Worm (Caenorhabditis elegans) whole organism, L4/young adult: ENCODE measurements around the gene T10G3.8.

Experiments used
- W03F9.2 ChIP-seq: fragments of 150-350 bp; optimal IDR thresholded peaks from 2 replicates; lab custom pipeline; 2014; ENCODE audit warnings: missing biosample characterization, missing genetic modification characterization
- dao-5 ChIP-seq: sonication (generic microtip); optimal IDR thresholded peaks from 2 replicates; lab custom pipeline; 2016; ENCODE audit warnings: missing genotype, missing genetic modification characterization, moderate library complexity, missing compliant biosample characterization
- him-1 ChIP-seq: sonication (generic microtip); optimal IDR thresholded peaks from 2 replicates; lab custom pipeline; 2016; ENCODE audit warnings: missing genotype, missing genetic modification reagents, missing genetic modification characterization, missing compliant biosample characterization

Gene T10G3.8

DNA sequence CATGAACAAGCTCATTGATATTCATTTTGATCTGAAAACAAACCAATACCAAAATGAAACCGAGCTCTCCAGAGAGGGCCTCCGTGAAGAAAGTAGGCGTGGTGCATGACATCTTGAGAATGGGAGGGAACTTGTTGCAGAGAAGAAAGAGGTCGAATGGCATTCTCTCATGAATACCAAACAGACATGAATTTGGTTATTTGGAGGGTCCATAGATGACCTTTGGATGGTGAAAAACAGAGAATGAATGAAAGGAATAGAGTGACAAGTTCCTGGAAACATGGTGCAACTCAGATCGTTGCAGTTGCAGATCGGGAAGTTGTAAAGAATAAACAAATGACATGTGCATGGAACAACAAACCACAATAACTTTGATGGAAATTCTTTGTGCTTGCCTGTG is at the start of gene T10G3.8:
TSS of gene T10G3.8 (minus strand) at position 101 of the 400 bp plus-strand sequence.
- TF ChIP-seq him-1 (tag; lab: Kevin White, UChicago) (no peak), W03F9.2 (tag; lab: Kevin White, UChicago) (no peak), dao-5 (tag; lab: Kevin White, UChicago) (no peak)

DNA sequence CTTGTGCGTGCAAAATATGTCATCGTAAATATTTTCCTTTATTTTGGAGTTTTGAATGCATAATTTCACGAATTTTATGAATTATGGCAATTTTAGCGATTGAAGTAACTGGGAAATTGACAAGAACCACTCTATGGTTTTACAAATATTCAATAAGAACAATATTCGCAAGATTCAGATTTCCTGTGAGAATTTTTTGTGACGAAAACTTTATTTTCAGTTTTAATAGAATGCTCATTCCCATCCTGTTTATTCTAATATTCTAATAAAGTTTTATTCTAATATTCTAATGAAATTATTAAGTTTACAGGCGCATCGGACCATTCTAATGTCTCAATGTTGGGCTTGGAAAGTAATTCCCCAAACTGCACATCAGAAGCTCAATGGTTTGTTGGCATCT is 46.9 kb upstream of the T10G3.8 start, which contains the start of gene R11G10.3:
TSS of gene R11G10.3 (plus strand) at position 301 of the 400 bp plus-strand sequence.
- TF ChIP-seq W03F9.2 (tag; lab: Kevin White, UChicago): no peak
- TF ChIP-seq him-1 (tag; lab: Kevin White, UChicago): no peak
- TF ChIP-seq dao-5 (tag; lab: Kevin White, UChicago): no peak

DNA sequence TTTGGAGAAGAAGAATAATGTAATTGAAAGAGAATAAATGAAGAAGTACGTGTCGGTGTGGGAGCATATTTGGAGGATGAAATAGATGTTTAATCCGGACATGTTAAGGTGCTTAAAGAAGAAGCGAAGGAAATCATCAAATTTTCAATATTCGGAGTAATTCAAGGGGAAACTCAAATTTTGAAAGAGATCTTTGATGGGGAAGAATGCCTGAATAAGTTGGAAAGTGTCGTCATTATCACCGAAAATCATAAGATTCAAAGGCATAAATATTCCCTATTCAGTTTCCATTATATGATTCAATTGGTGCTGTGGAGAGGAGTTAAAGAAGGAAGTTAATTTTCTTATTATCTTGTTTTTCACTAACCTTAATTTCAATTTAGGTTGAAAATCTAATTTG is 38.9 kb upstream of the T10G3.8 start, which contains the start of gene semi-1:
TSS of gene semi-1 (minus strand) at position 101 of the 400 bp plus-strand sequence.
- TF ChIP-seq him-1 (tag; lab: Kevin White, UChicago): no peak
- no peak for TF ChIP-seq W03F9.2 (tag; lab: Kevin White, UChicago)
- no peak for TF ChIP-seq dao-5 (tag; lab: Kevin White, UChicago)

DNA sequence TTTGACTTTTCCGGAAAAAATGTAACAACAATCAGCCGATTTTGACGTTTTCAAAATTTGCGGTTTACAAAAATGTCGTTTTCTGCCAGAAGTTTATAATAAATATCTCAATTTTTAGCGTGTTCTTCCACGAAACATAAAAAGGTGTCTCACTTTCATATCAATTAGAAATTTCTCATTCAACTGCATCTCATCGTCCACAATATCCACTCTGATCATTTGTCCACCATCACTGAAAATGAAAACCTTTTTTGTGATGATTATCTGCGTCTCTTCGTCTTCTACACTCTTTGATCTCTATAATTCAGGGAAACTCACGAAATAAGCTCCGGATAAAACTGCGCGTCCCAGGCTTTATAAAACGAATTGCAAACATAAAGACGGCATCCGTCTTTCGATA is 36.3 kb upstream of the T10G3.8 start:
- TF ChIP-seq W03F9.2 (tag; lab: Kevin White, UChicago): no peak

DNA sequence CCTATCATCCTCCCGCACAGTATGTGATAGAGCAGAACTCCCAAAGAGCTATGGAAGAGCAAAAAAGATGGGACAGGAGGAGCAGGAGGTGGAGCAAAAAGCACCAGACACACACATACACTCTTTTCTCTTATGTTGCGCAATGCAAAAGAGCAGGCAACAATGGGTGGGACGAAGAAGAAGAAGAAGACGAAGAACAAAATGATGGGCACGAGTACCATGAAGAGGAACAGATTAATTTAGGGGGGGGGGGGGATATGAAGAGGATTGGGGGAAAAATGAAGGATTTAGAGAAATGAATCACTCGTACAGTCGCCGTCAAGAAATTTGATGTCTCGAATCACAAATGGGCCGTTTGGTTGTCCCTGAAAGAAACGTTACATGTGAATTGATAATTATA is 35.4 kb upstream of the T10G3.8 start, which contains the start of gene avr-15:
TSS of gene avr-15 (minus strand) at position 101 of the 400 bp plus-strand sequence.
- TF ChIP-seq dao-5 (tag; lab: Kevin White, UChicago) (no peak), W03F9.2 (tag; lab: Kevin White, UChicago) (no peak), him-1 (tag; lab: Kevin White, UChicago) (no peak)

DNA sequence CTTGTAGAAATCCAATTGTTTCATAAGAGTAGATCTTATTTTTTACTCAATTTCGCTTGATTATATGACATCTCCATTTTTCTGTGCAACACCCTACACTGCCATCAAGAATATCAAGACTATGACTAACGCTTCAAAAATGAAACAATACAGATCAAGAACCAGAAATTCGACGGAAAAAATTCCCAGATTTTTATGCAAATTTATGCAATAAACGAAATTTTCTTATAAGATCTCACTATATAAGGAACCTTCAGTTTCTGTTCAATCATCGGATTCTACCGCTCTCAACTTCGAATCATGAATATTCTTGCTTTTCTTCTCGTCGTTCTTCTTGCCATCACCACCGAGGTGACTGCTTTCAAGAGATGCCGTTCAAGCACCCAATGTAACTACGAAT is 30.1 kb upstream of the T10G3.8 start, which contains the start of gene R11G10.4:
TSS of gene R11G10.4 (plus strand) at position 301 of the 400 bp plus-strand sequence.
- TF ChIP-seq W03F9.2 (tag; lab: Kevin White, UChicago) (no peak), him-1 (tag; lab: Kevin White, UChicago) (no peak), dao-5 (tag; lab: Kevin White, UChicago) (no peak)

DNA sequence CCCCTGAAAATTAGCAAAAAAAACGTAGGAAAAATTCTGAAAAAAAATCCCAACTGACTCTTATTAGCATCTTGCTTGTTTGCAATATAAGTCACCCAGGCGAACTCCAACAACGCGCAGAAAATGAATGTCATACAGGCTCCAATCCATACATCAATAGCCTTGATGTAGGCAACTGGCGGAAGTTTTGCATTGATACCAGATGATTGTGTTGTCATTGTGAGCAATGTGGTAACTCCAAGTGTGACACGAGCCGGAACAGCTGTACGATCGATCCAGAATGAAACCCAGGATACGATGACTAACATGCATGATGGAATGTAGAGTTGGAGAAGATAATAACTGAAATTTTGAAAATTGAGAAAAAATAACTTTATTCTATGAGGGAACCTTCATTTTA is 23.0 kb upstream of the T10G3.8 start:
- TF ChIP-seq him-1 (tag; lab: Kevin White, UChicago) (no peak), W03F9.2 (tag; lab: Kevin White, UChicago) (no peak), dao-5 (tag; lab: Kevin White, UChicago) (no peak)

DNA sequence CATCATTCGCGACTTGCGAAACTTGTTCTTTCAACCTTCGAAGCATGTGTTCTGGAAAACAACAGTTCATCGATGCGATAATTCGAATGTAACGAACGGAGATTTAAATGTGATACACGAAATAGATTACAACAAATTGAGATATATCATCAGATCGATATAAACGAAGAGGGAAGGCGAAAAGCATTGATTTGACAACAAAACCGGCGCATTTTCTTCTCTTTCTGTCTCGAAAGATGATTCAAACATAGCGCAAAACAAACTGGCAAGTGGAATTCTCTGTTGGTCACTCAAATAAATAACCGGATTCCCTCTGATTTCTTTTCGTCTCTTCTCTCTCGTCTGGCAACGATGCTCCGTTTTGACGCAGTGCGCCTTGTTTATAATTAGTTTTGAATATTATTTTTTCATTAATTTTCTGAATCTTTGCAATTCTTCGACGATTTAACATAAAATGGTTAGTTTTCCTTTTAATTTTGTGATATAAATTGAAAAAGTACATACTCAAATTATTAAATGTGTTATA is 21.1 kb upstream of the T10G3.8 start, which contains the start of the genes eea-1 and gut-2:
TSS of gene eea-1 (minus strand) at position 51 of the 526 bp plus-strand sequence.
TSS of gene gut-2 (plus strand) at position 369 of the 526 bp plus-strand sequence.
- peak; percentile 70 for TF ChIP-seq W03F9.2 (tag; lab: Kevin White, UChicago)
- no peak for TF ChIP-seq him-1 (tag; lab: Kevin White, UChicago)

DNA sequence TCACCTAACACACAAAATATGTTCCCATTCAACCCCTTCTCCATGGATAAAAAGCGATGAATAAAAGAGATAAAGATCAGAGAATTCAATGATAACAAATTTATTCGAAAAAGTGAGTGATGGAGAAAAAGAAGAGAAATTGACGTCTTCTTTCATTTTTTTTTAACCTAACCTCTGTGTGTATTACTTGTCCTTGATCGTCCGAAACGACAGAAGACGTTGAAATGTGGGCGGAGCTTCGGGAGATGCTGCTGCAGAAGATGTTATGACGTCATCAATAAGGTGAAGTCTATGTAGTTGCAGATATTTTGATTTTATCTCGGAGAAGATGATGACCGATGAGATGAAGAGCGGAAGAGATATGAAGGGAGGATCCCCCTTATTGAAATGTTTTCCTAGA is 13.6 kb upstream of the T10G3.8 start, which contains the start of gene T10G3.3:
TSS of gene T10G3.3 (minus strand) at position 370 of the 400 bp plus-strand sequence.
- no peak for TF ChIP-seq dao-5 (tag; lab: Kevin White, UChicago)
- no peak for TF ChIP-seq W03F9.2 (tag; lab: Kevin White, UChicago)
- TF ChIP-seq him-1 (tag; lab: Kevin White, UChicago): no peak

DNA sequence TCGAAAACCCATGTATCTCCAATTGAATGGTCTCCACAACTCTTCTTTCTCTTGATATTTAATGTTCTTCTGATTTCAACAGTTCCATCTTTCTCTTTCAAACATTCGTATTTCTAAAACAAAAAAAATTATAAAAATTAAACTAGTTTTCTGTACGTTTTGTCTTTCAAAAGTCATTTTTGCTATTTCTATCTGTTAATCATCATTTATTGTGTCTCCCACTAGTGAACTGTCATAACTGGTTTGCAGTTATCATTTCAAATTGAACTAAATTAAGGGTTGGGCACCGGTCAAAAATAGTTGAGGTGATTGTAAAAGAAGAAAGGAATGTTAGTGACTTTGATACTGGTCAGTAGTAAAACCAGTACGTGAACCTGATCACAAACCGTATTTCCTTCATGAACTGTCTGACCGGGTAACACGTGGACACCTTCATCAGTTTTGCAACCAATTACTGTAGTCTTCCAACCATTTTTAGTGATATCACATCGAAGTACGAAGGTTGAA is 12.1 kb upstream of the T10G3.8 start:
- no peak for TF ChIP-seq him-1 (tag; lab: Kevin White, UChicago)
- TF ChIP-seq dao-5 (tag; lab: Kevin White, UChicago): no peak
- no peak for TF ChIP-seq W03F9.2 (tag; lab: Kevin White, UChicago)

DNA sequence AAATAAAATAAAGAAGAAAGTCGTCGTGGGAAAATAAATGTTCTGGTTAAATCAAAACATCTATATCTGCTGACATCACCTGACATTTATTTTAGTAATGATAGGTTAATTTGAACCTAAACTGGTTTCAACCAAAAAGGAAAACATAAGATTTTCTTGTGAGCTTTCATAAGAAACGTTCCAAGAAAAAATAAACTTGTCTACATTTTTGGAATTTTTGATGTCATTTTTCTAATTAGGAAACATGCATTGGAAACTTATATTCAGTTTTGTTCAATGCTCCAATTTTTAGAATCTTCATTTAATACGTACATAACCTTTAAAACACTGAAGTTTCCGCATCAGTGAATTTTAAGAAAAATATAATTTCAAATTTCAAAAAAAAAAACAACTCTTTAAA is 9.5 kb upstream of the T10G3.8 start:
- no peak for TF ChIP-seq W03F9.2 (tag; lab: Kevin White, UChicago)
- no peak for TF ChIP-seq him-1 (tag; lab: Kevin White, UChicago)
- TF ChIP-seq dao-5 (tag; lab: Kevin White, UChicago): no peak

DNA sequence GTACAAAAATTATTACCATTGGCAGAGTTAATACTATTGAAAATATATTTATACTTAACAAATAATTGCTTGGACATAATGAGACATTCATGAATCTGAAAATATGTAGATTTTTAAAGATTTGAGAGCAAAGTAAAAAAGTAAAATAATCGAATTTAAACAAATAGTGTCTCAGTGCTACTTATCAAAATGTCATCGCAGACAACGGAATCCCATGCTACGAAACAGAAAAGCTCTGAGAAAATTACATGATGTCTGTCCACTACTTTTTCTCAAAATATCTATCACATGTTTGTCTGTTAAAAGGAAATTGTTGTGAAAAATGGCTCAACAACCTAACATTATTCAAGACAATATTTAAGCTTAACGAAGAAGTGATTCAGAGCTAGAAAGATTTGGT is 8.1 kb upstream of the T10G3.8 start, which contains the start of gene T10G3.4:
TSS of gene T10G3.4 (minus strand) at position 101 of the 400 bp plus-strand sequence.
- TF ChIP-seq W03F9.2 (tag; lab: Kevin White, UChicago) (no peak), dao-5 (tag; lab: Kevin White, UChicago) (no peak)

DNA sequence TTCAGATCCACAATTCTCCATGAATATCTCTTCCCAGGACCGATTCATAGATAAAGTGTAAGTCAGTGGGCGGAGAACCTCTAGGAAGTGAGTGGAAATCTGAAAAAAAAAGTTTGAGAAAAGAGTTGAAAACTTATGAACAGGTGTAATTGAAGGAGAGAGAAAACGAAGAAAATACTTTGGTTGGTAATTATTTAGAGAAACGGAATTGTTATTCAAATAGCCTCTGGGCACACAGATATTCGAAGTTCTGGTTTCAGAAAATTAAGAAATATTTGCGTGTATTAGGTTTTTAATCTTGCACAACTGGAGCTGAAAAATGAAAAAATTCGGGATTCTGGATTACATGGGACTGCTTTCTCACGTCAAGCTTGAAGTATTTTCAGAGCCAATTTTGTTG is 3.5 kb upstream of the T10G3.8 start, which contains the start of gene T10G3.2:
TSS of gene T10G3.2 (minus strand) at position 101 of the 400 bp plus-strand sequence.
- TF ChIP-seq dao-5 (tag; lab: Kevin White, UChicago) (no peak), him-1 (tag; lab: Kevin White, UChicago) (no peak), W03F9.2 (tag; lab: Kevin White, UChicago) (no peak)

DNA sequence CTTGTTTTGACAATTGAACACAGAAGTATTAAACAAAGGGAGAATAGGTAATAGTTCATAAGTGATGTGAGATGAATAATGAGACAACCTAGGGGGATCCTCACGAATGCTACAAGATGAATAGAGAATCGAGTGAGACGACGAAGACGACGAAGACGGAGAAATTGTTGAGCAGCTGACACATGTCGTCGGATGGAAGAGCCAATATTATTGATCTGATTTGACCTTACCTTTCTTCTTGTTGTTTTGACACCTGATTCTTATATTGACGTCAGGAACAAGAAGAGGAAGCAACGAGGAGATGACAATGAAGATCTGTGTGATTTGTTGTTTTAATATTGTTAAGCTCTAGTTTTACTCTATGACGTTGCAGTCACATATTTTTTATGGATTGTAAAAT is 2.8 kb downstream of the T10G3.8 start, which contains the start of gene T10G3.1:
TSS of gene T10G3.1 (minus strand) at position 213 of the 400 bp plus-strand sequence.
- TF ChIP-seq W03F9.2 (tag; lab: Kevin White, UChicago): no peak
- no peak for TF ChIP-seq him-1 (tag; lab: Kevin White, UChicago)
- no peak for TF ChIP-seq dao-5 (tag; lab: Kevin White, UChicago)
